Worm (Caenorhabditis elegans) whole organism, young adult: ENCODE results near the gene hoe-1.
A peak's percentile ranks its signal among the peaks of the same experiment; 100 is the strongest.

Experiments
- D2030.7 ChIP-seq: fragments of 200-800 bp; sonication (Bioruptor generic); IDR thresholded peaks from 2 replicates; pipeline ENCODE4 v1.3.6; 2022; ENCODE audit warnings: missing genetic modification reagents, missing genetic modification characterization, missing compliant biosample characterization
- F10E7.11 ChIP-seq: sonication (generic microtip); optimal IDR thresholded peaks from 2 replicates; lab custom pipeline; 2017; ENCODE audit warnings: mild to moderate bottlenecking, missing genetic modification characterization, moderate library complexity, missing compliant biosample characterization
- F22D6.2 ChIP-seq: sonication (generic microtip); optimal IDR thresholded peaks from 2 replicates; lab custom pipeline; 2016; ENCODE audit warnings: mild to moderate bottlenecking, missing genetic modification characterization, missing compliant biosample characterization
- F23B12.7 ChIP-seq: sonication (generic microtip); optimal IDR thresholded peaks from 2 replicates; lab custom pipeline; 2017; ENCODE audit warnings: missing genetic modification characterization, mild to moderate bottlenecking, missing compliant biosample characterization, antibody characterized with exemption, moderate library complexity; ENCODE audit not compliant: insufficient read depth
- F33H1.4 ChIP-seq: fragments of 200-800 bp; sonication (Bioruptor generic); IDR thresholded peaks from 2 replicates; pipeline ENCODE4 v1.3.6; 2022; ENCODE audit warnings: missing genetic modification reagents, missing genetic modification characterization, missing compliant biosample characterization
- F39B2.1 ChIP-seq: fragments of 200-800 bp; sonication (Bioruptor generic); IDR thresholded peaks from 2 replicates; pipeline ENCODE4 v1.3.6; 2022; ENCODE audit warnings: missing genetic modification reagents, missing genetic modification characterization, missing compliant biosample characterization
- K11D2.4 ChIP-seq: fragments of 200-800 bp; sonication (Bioruptor generic); IDR thresholded peaks from 2 replicates; pipeline ENCODE4 v1.3.6; 2022; ENCODE audit warnings: missing genetic modification reagents, missing genetic modification characterization, missing compliant biosample characterization
- K12H6.12 ChIP-seq: fragments of 200-800 bp; sonication (Bioruptor generic); optimal IDR thresholded peaks from 2 replicates; lab custom pipeline; 2018; ENCODE audit warnings: mild to moderate bottlenecking, missing genetic modification characterization, missing compliant biosample characterization
- Y53F4B.3 ChIP-seq: fragments of 200-800 bp; sonication (Bioruptor generic); IDR thresholded peaks from 2 replicates; pipeline ENCODE4 v1.3.6; 2022; ENCODE audit warnings: missing genetic modification reagents, missing genetic modification characterization, missing compliant biosample characterization
- Y79H2A.3 ChIP-seq: fragments of 200-800 bp; sonication (Bioruptor generic); conservative IDR thresholded peaks from 2 replicates; pipeline ENCODE4 v1.3.6; 2022; ENCODE audit warnings: missing genetic modification reagents, missing genetic modification characterization, missing compliant biosample characterization
- Y95B8A.8 ChIP-seq: fragments of 200-800 bp; sonication (Bioruptor generic); IDR thresholded peaks from 2 replicates; pipeline ENCODE4 v1.3.6; 2022; ENCODE audit warnings: missing genetic modification reagents, missing genetic modification characterization, missing compliant biosample characterization
- ZK185.1 ChIP-seq: sonication (generic microtip); optimal IDR thresholded peaks from 2 replicates; lab custom pipeline; 2016; ENCODE audit warnings: mild to moderate bottlenecking, missing genetic modification characterization, missing compliant biosample characterization; ENCODE audit not compliant: poor library complexity, severe bottlenecking
- ama-1 ChIP-seq, 3 experiments: fragments of 150-350 bp in 1 of 3; sonication (generic microtip) in 2 of 3; optimal IDR thresholded peaks; 2 replicates each; lab custom pipeline; 2014 to 2018; ENCODE audit warnings: missing biosample characterization in 2 of 3, missing genetic modification characterization in 2 of 3, missing genetic modification reagents in 2 of 3
- atf-7 ChIP-seq: sonication (generic microtip); optimal IDR thresholded peaks from 2 replicates; lab custom pipeline; 2017; ENCODE audit warnings: mild to moderate bottlenecking, missing genetic modification characterization, missing compliant biosample characterization
- attf-6 ChIP-seq: fragments of 200-800 bp; sonication (Bioruptor generic); IDR thresholded peaks from 2 replicates; pipeline ENCODE4 v1.3.6; 2022; ENCODE audit warnings: missing genetic modification reagents, missing genetic modification characterization, missing compliant biosample characterization
- cebp-1 ChIP-seq, 2 experiments: fragments of 200-800 bp in 1 of 2; sonication (Bioruptor generic) in 1 of 2; sonication (generic microtip) in 1 of 2; IDR thresholded peaks in 1 of 2; optimal IDR thresholded peaks in 1 of 2; 2 replicates each; pipeline versions ENCODE4 v1.3.6 to Lab custom; 2017 to 2022; ENCODE audit warnings: missing compliant biosample characterization in 2 of 2, missing genetic modification characterization in 2 of 2, mild to moderate bottlenecking in 1 of 2, missing genetic modification reagents in 1 of 2, moderate library complexity in 1 of 2
- chd-7 ChIP-seq: sonication (generic microtip); optimal IDR thresholded peaks from 2 replicates; lab custom pipeline; 2016; ENCODE audit warnings: mild to moderate bottlenecking, missing genetic modification characterization, moderate library complexity, missing compliant biosample characterization
- dpff-1 ChIP-seq: sonication (generic microtip); optimal IDR thresholded peaks from 2 replicates; lab custom pipeline; 2017; ENCODE audit warnings: mild to moderate bottlenecking, missing genetic modification characterization, missing compliant biosample characterization
- egl-18 ChIP-seq: fragments of 200-800 bp; sonication (Bioruptor generic); IDR thresholded peaks from 2 replicates; pipeline ENCODE4 v1.3.6; 2022; ENCODE audit warnings: missing genetic modification reagents, missing genetic modification characterization, missing compliant biosample characterization
- fkh-3 ChIP-seq: sonication (generic microtip); optimal IDR thresholded peaks from 2 replicates; lab custom pipeline; 2016; ENCODE audit warnings: mild to moderate bottlenecking, missing genetic modification characterization, missing compliant biosample characterization
- gei-17 ChIP-seq: fragments of 200-800 bp; sonication (Bioruptor generic); optimal IDR thresholded peaks from 2 replicates; lab custom pipeline; 2018; ENCODE audit warnings: mild to moderate bottlenecking, missing genetic modification characterization, missing compliant biosample characterization
- him-1 ChIP-seq: sonication (generic microtip); optimal IDR thresholded peaks from 2 replicates; lab custom pipeline; 2016; ENCODE audit warnings: missing genotype, missing genetic modification reagents, missing genetic modification characterization, missing compliant biosample characterization
- hlh-26 ChIP-seq: fragments of 200-800 bp; sonication (Bioruptor generic); conservative IDR thresholded peaks from 2 replicates; pipeline ENCODE4 v1.3.6; 2022; ENCODE audit warnings: missing genetic modification reagents, missing genetic modification characterization, missing compliant biosample characterization
- hmg-1.2 ChIP-seq: fragments of 200-800 bp; sonication (Bioruptor generic); IDR thresholded peaks from 2 replicates; pipeline ENCODE4 v1.3.6; 2022; ENCODE audit warnings: missing genetic modification reagents, missing genetic modification characterization, missing compliant biosample characterization
- hsf-1 ChIP-seq: fragments of 200-800 bp; sonication (Bioruptor generic); IDR thresholded peaks from 2 replicates; pipeline ENCODE4 v1.3.6; 2022; ENCODE audit warnings: missing genetic modification reagents, missing genetic modification characterization, missing compliant biosample characterization
- let-526 ChIP-seq: fragments of 200-800 bp; sonication (Bioruptor generic); IDR thresholded peaks from 2 replicates; pipeline ENCODE4 v1.3.6; 2022; ENCODE audit warnings: missing genetic modification reagents, missing genetic modification characterization, missing compliant biosample characterization
- lsl-1 ChIP-seq: fragments of 200-800 bp; sonication (Bioruptor generic); optimal IDR thresholded peaks from 2 replicates; lab custom pipeline; 2018; ENCODE audit warnings: mild to moderate bottlenecking, missing genetic modification characterization, moderate library complexity, missing compliant biosample characterization
- madf-10 ChIP-seq: sonication (generic microtip); optimal IDR thresholded peaks from 2 replicates; lab custom pipeline; 2016; ENCODE audit warnings: mild to moderate bottlenecking, missing genetic modification characterization, missing compliant biosample characterization
- madf-8 ChIP-seq: fragments of 200-800 bp; sonication (Bioruptor generic); conservative IDR thresholded peaks from 2 replicates; pipeline ENCODE4 v1.3.6; 2022; ENCODE audit warnings: missing genetic modification reagents, missing genetic modification characterization, missing compliant biosample characterization
- mes-4 ChIP-seq: sonication (generic microtip); optimal IDR thresholded peaks from 2 replicates; lab custom pipeline; 2016; ENCODE audit warnings: missing genotype, missing genetic modification characterization, missing compliant biosample characterization
- nfya-1 ChIP-seq: sonication (generic microtip); optimal IDR thresholded peaks from 2 replicates; lab custom pipeline; 2017; ENCODE audit warnings: antibody characterized with exemption, missing compliant biosample characterization, missing genetic modification characterization, borderline replicate concordance; ENCODE audit not compliant: insufficient read depth
- nfya-2 ChIP-seq: fragments of 200-800 bp; sonication (Bioruptor generic); IDR thresholded peaks from 2 replicates; pipeline ENCODE4 v1.3.6; 2022; ENCODE audit warnings: missing genetic modification reagents, missing genetic modification characterization, missing compliant biosample characterization
- nhr-120 ChIP-seq: fragments of 200-800 bp; sonication (Bioruptor generic); IDR thresholded peaks from 2 replicates; pipeline ENCODE4 v1.3.6; 2022; ENCODE audit warnings: missing genetic modification characterization, missing compliant biosample characterization
- nhr-179 ChIP-seq: sonication (generic microtip); optimal IDR thresholded peaks from 2 replicates; lab custom pipeline; 2016; ENCODE audit warnings: mild to moderate bottlenecking, missing genetic modification characterization, missing compliant biosample characterization
- nhr-27 ChIP-seq: fragments of 200-800 bp; sonication (Bioruptor generic); optimal IDR thresholded peaks from 2 replicates; lab custom pipeline; 2018; ENCODE audit warnings: mild to moderate bottlenecking, missing genetic modification characterization, moderate library complexity, missing compliant biosample characterization
- rcor-1 ChIP-seq: fragments of 200-800 bp; sonication (Bioruptor generic); IDR thresholded peaks from 2 replicates; pipeline ENCODE4 v1.3.6; 2022; ENCODE audit warnings: missing genetic modification reagents, missing genetic modification characterization, missing compliant biosample characterization
- rec-8 ChIP-seq, 2 experiments: sonication (generic microtip); optimal IDR thresholded peaks; 2 replicates each; lab custom pipeline; 2016; ENCODE audit warnings: mild to moderate bottlenecking in 2 of 2, missing genetic modification characterization in 2 of 2, missing genetic modification reagents in 2 of 2, missing genotype in 2 of 2, missing biosample characterization in 1 of 2, missing compliant biosample characterization in 1 of 2, moderate library complexity in 1 of 2
- rpc-1 ChIP-seq, 2 experiments: fragments of 150-350 bp in 1 of 2; sonication (generic microtip) in 1 of 2; optimal IDR thresholded peaks; 2 replicates each; lab custom pipeline; 2014 to 2018; ENCODE audit warnings: missing biosample characterization in 1 of 2, missing genetic modification characterization in 1 of 2, missing genetic modification reagents in 1 of 2, missing genotype in 1 of 2
- snpc-1.1 ChIP-seq: sonication (generic microtip); optimal IDR thresholded peaks from 2 replicates; lab custom pipeline; 2017; ENCODE audit warnings: missing genetic modification characterization, mild to moderate bottlenecking, missing compliant biosample characterization, antibody characterized with exemption, moderate library complexity, missing genotype, missing genetic modification reagents; ENCODE audit not compliant: insufficient read depth
- snpc-4 ChIP-seq, 5 experiments: fragments of 150-350 bp in 1 of 5; sonication (generic microtip) in 4 of 5; optimal IDR thresholded peaks; 2 replicates each; lab custom pipeline; 2014 to 2018; ENCODE audit warnings: missing genetic modification characterization in 5 of 5, missing biosample characterization in 3 of 5, antibody characterized with exemption in 2 of 5, mild to moderate bottlenecking in 2 of 5, missing compliant biosample characterization in 2 of 5, missing genotype in 2 of 5, moderate library complexity in 2 of 5, missing genetic modification reagents in 1 of 5
- unc-62 ChIP-seq: fragments of 150-350 bp; optimal IDR thresholded peaks from 2 replicates; lab custom pipeline; 2014; ENCODE audit warnings: missing biosample characterization, missing genetic modification reagents, missing genetic modification characterization
- zfh-2 ChIP-seq: fragments of 200-800 bp; sonication (Bioruptor generic); conservative IDR thresholded peaks from 2 replicates; pipeline ENCODE4 v1.3.6; 2022; ENCODE audit warnings: missing genetic modification reagents, missing genetic modification characterization, missing compliant biosample characterization
- ztf-26 ChIP-seq: sonication (generic microtip); optimal IDR thresholded peaks from 2 replicates; lab custom pipeline; 2017; ENCODE audit warnings: missing genetic modification characterization, missing compliant biosample characterization
- ztf-28 ChIP-seq: fragments of 200-800 bp; sonication (Bioruptor generic); IDR thresholded peaks from 2 replicates; pipeline ENCODE4 v1.3.6; 2022; ENCODE audit warnings: missing genetic modification reagents, missing genetic modification characterization, missing compliant biosample characterization

Gene hoe-1

DNA sequence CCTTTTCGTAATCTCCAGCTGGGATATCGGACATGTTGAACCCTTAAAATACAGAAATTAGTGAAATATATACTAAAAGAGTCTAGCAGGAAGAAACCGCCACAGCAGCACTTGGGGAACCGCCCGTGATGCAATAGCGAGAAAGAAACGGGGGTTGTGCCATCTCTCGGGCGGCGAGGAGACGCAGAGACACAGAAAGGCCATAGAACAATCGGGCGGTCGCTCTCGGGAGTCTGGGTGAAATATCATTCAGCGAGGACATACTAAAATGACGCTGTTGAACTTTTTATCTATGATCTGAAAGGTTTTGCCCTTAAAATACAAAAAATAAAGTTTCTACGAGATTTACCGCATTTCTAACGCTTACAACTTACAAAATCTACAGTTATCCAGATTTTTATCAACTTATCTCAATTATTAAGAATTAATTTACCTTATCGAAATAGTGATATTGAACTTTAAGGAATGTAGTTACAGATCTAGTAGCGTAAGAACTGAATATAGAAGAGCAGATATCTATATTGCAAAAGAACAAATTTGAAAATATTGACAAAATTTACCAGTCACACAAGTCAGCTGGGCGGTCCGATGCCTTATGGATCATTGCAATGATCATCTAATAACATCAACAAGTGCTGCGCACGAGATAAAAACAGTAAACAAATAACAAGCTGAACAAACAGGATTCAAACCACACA lies 4.5 kb upstream of the hoe-1 start, which contains the start of gene cyc-2.1:
Gene cyc-2.1, minus strand, starts transcription at position 605 of the 698 bp plus-strand sequence.
- TF ChIP-seq ztf-26 (tag; lab: Kevin White, UChicago) (peak; percentile 72), let-526 (no peak), chd-7 (tag; lab: Kevin White, UChicago) (no peak), ZK185.1 (tag; lab: Kevin White, UChicago) (peak; percentile 49), rec-8 (tag; optimal IDR thresholded peaks at IDR 0.05; lab: Kevin White, UChicago) (no peak), madf-10 (tag; lab: Kevin White, UChicago) (no peak), K11D2.4 (GFP tag; lab: Robert Waterston, UW) (0 out of 2 replicates have a peak, but pooled peaks have one; percentile 21), egl-18 (GFP tag; lab: Robert Waterston, UW) (0 out of 2 replicates have a peak, but pooled peaks have one; percentile 4), rpc-1 (optimal IDR thresholded peaks at IDR 0.05; lab: Kevin White, UChicago) (no peak), rpc-1 (tag; optimal IDR thresholded peaks at IDR 0.05; lab: Kevin White, UChicago) (no peak), nhr-120 (GFP tag; lab: Robert Waterston, UW) (no peak), lsl-1 (peak; percentile 54), zfh-2 (GFP tag; lab: Robert Waterston, UW) (peak; percentile 93), K12H6.12 (tag; lab: Kevin White, UChicago) (peak; percentile 45), nfya-1 (tag; lab: Kevin White, UChicago) (no peak), nfya-2 (0 out of 2 replicates have a peak, but pooled peaks have one; percentile 19), hlh-26 (GFP tag; lab: Robert Waterston, UW) (no peak), hsf-1 (GFP tag; lab: Robert Waterston, UW) (peak; percentile 83), ztf-28 (GFP tag; lab: Robert Waterston, UW) (no peak), Y79H2A.3 (GFP tag; lab: Robert Waterston, UW) (no peak), him-1 (tag; lab: Kevin White, UChicago) (no peak), F23B12.7 (tag; lab: Kevin White, UChicago) (peak; percentile 71), Y95B8A.8 (GFP tag; lab: Robert Waterston, UW) (peak; percentile 78), F10E7.11 (tag; lab: Kevin White, UChicago) (no peak), mes-4 (peak; percentile 6), Y53F4B.3 (GFP tag; lab: Robert Waterston, UW) (no peak), atf-7 (tag; lab: Kevin White, UChicago) (peak; percentile 67), nhr-179 (tag; lab: Kevin White, UChicago) (no peak), fkh-3 (no peak), ama-1 (optimal IDR thresholded peaks at IDR 0.05; lab: Kevin White, UChicago) (no peak), ama-1 (GFP tag; optimal IDR thresholded peaks at IDR 0.05; lab: Kevin White, UChicago) (peak; percentile 34 to 66), gei-17 (no peak), rcor-1 (peak; percentile 61; the same call in 1 of the 2 replicates), F33H1.4 (GFP tag; lab: Robert Waterston, UW) (peak; percentile 41), D2030.7 (no peak), F39B2.1 (GFP tag; lab: Robert Waterston, UW) (peak; percentile 83), attf-6 (GFP tag; lab: Robert Waterston, UW) (peak; percentile 84), F22D6.2 (no peak), cebp-1 (GFP tag; IDR thresholded peaks at IDR 0.05; lab: Robert Waterston, UW) (0 out of 2 replicates have a peak, but pooled peaks have one; percentile 35), cebp-1 (tag; optimal IDR thresholded peaks at IDR 0.05; lab: Kevin White, UChicago) (peak; percentile 82), hmg-1.2 (GFP tag; lab: Robert Waterston, UW) (peak; percentile 69), snpc-4 (GFP tag; optimal IDR thresholded peaks at IDR 0.05; lab: Kevin White, UChicago) (peak; percentile 30), snpc-4 (tag; optimal IDR thresholded peaks at IDR 0.05; lab: Kevin White, UChicago) (peak in 3 of 4 experiments; percentile 43 to 73 (median 59)), unc-62 (GFP tag; lab: Kevin White, UChicago) (no peak), dpff-1 (tag; lab: Kevin White, UChicago) (no peak), madf-8 (GFP tag; lab: Robert Waterston, UW) (no peak), snpc-1.1 (tag; lab: Kevin White, UChicago) (peak; percentile 62), nhr-27 (tag; lab: Kevin White, UChicago) (peak; percentile 55)
